Worm (Caenorhabditis elegans): ENCODE results near the gene hst-3.1.

ce11 chrII:6169156-6169555 is at the start of gene hst-3.1:
- no peak for TF ChIP-seq xbp-1 (tag; optimal IDR thresholded peaks at IDR 0.05)
- no peak for TF ChIP-seq nhr-90 (tag; optimal IDR thresholded peaks at IDR 0.05; ENCODE audit: poor library complexity)
- no peak for TF ChIP-seq nhr-11 (tag; optimal IDR thresholded peaks at IDR 0.05)
- no peak for TF ChIP-seq grh-1 (GFP tag; IDR thresholded peaks at IDR 0.05)
- TF ChIP-seq alr-1 (tag; optimal IDR thresholded peaks at IDR 0.05; ENCODE audit: borderline replicate concordance): no peak
- TF ChIP-seq unc-98 (GFP tag; IDR thresholded peaks at IDR 0.05): no peak
- no peak for TF ChIP-seq lsy-2 (tag; optimal IDR thresholded peaks at IDR 0.05)
- TF ChIP-seq nhr-76 (tag; optimal IDR thresholded peaks at IDR 0.05): no peak
- no peak for TF ChIP-seq ceh-82 (tag; optimal IDR thresholded peaks at IDR 0.05)

All from whole organism, L1 larva.